Fruit fly (Drosophila melanogaster) whole organism, embryonic: ENCODE data around the gene dgt2.

Experiments
- ATbp ChIP-seq: fragments of 200-800 bp; sonication (Bioruptor generic); optimal IDR thresholded peaks from 2 replicates; lab custom pipeline; 2017; ENCODE audit warnings: missing biosample characterization, mild to moderate bottlenecking, missing genetic modification characterization, missing genetic modification reagents
- Adf1 ChIP-seq: fragments of 200-800 bp; sonication (Bioruptor generic); IDR thresholded peaks from 2 replicates; pipeline ENCODE4 v1.3.6; 2022; ENCODE audit warnings: missing biosample characterization, missing genetic modification characterization
- Awh ChIP-seq: fragments of 200-800 bp; sonication (Bioruptor generic); IDR thresholded peaks from 2 replicates; pipeline ENCODE4, ENCODE4 v1.3.6; 2022; ENCODE audit warnings: missing biosample characterization, missing genetic modification characterization
- Blimp-1 ChIP-seq: fragments of 200-800 bp; sonication (Bioruptor generic); optimal IDR thresholded peaks from 3 replicates; lab custom pipeline; 2018; ENCODE audit warnings: missing biosample characterization, missing genetic modification characterization, mild to moderate bottlenecking, moderate library complexity, missing genetic modification reagents
- BtbVII ChIP-seq: fragments of 200-800 bp; sonication (Bioruptor generic); optimal IDR thresholded peaks from 3 replicates; lab custom pipeline; 2017; ENCODE audit warnings: missing biosample characterization, mild to moderate bottlenecking, missing genetic modification characterization
- CG10543 ChIP-seq: fragments of 200-800 bp; sonication (Bioruptor generic); optimal IDR thresholded peaks from 3 replicates; lab custom pipeline; 2017; ENCODE audit warnings: missing biosample characterization, mild to moderate bottlenecking, missing genetic modification characterization, moderate library complexity
- CG10565 ChIP-seq: fragments of 200-800 bp; sonication (Bioruptor generic); optimal IDR thresholded peaks from 3 replicates; lab custom pipeline; 2016; ENCODE audit warnings: missing biosample characterization, mild to moderate bottlenecking, missing genetic modification characterization
- CG10959 ChIP-seq: fragments of 200-800 bp; sonication (Bioruptor generic); IDR thresholded peaks from 2 replicates; pipeline ENCODE4 v1.3.6; 2022; ENCODE audit warnings: missing biosample characterization, missing genetic modification characterization
- CG12104 ChIP-seq: fragments of 200-800 bp; sonication (Bioruptor generic); optimal IDR thresholded peaks from 3 replicates; lab custom pipeline; 2016; ENCODE audit warnings: missing biosample characterization, missing genetic modification characterization
- CG1529 ChIP-seq: fragments of 200-800 bp; sonication (Bioruptor generic); optimal IDR thresholded peaks from 3 replicates; lab custom pipeline; 2018; ENCODE audit warnings: missing biosample characterization, missing genetic modification characterization
- CG17912 ChIP-seq: fragments of 200-800 bp; sonication (Bioruptor generic); optimal IDR thresholded peaks from 2 replicates; lab custom pipeline; 2018; ENCODE audit warnings: missing biosample characterization, mild to moderate bottlenecking, missing genetic modification characterization
- CG2116 ChIP-seq: fragments of 200-800 bp; sonication (Bioruptor generic); optimal IDR thresholded peaks from 3 replicates; lab custom pipeline; 2018; ENCODE audit warnings: missing biosample characterization, mild to moderate bottlenecking, missing genetic modification characterization
- CG32767 ChIP-seq: fragments of 200-800 bp; sonication (Bioruptor generic); IDR thresholded peaks from 2 replicates; pipeline ENCODE4 v1.3.6; 2022; ENCODE audit warnings: missing biosample characterization, missing genetic modification characterization
- CG34376 ChIP-seq: fragments of 200-800 bp; sonication (Bioruptor generic); optimal IDR thresholded peaks from 2 replicates; lab custom pipeline; 2018; ENCODE audit warnings: missing biosample characterization, mild to moderate bottlenecking, missing genetic modification characterization
- CG4328 ChIP-seq: fragments of 200-800 bp; sonication (Bioruptor generic); optimal IDR thresholded peaks from 3 replicates; lab custom pipeline; 2017; ENCODE audit warnings: missing biosample characterization, missing genetic modification reagents, missing genetic modification characterization
- CG4424 ChIP-seq: fragments of 200-800 bp; sonication (Bioruptor generic); optimal IDR thresholded peaks from 3 replicates; lab custom pipeline; 2016; ENCODE audit warnings: missing biosample characterization, missing genetic modification characterization
- CG4730 ChIP-seq: fragments of 200-800 bp; sonication (Bioruptor generic); IDR thresholded peaks from 2 replicates; pipeline ENCODE4 v1.3.6; 2022; ENCODE audit warnings: missing biosample characterization, missing genetic modification characterization
- CG6689 ChIP-seq: fragments of 200-800 bp; sonication (Bioruptor generic); IDR thresholded peaks from 2 replicates; pipeline ENCODE4 v1.3.6; 2022; ENCODE audit warnings: missing biosample characterization, missing genetic modification characterization
- CG7839 ChIP-seq: fragments of 200-800 bp; sonication (Bioruptor generic); optimal IDR thresholded peaks from 3 replicates; lab custom pipeline; 2018; ENCODE audit warnings: missing biosample characterization, mild to moderate bottlenecking, missing genetic modification characterization, moderate library complexity
- CG7987 ChIP-seq: fragments of 200-800 bp; sonication (Bioruptor generic); optimal IDR thresholded peaks from 2 replicates; lab custom pipeline; 2018; ENCODE audit warnings: missing biosample characterization, mild to moderate bottlenecking, missing genetic modification characterization, moderate library complexity
- CG9932 ChIP-seq: fragments of 200-800 bp; sonication (Bioruptor generic); IDR thresholded peaks from 2 replicates; pipeline ENCODE4 v1.3.6; 2022; ENCODE audit warnings: missing biosample characterization, missing genetic modification characterization
- D19A ChIP-seq: fragments of 200-800 bp; optimal IDR thresholded peaks from 3 replicates; lab custom pipeline; 2019; ENCODE audit warnings: missing biosample characterization, mild to moderate bottlenecking, missing genetic modification characterization, moderate library complexity
- Deaf1 ChIP-seq: fragments of 200-800 bp; optimal IDR thresholded peaks from 3 replicates; lab custom pipeline; 2019; ENCODE audit warnings: missing biosample characterization, mild to moderate bottlenecking, missing genetic modification characterization, moderate library complexity
- ERR ChIP-seq: fragments of 200-800 bp; sonication (Bioruptor generic); optimal IDR thresholded peaks from 2 replicates; lab custom pipeline; 2016; ENCODE audit warnings: missing biosample characterization, missing genetic modification characterization
- H2.0 ChIP-seq: fragments of 200-800 bp; sonication (Bioruptor generic); IDR thresholded peaks from 2 replicates; pipeline ENCODE4 v1.3.6; 2022; ENCODE audit warnings: missing biosample characterization, missing genetic modification characterization
- Mad ChIP-seq: fragments of 200-800 bp; sonication (Bioruptor generic); optimal IDR thresholded peaks from 2 replicates; lab custom pipeline; 2016; ENCODE audit warnings: missing biosample characterization, missing genetic modification characterization
- Rfx ChIP-seq: fragments of 200-800 bp; sonication (Bioruptor generic); IDR thresholded peaks from 2 replicates; pipeline ENCODE4 v1.3.6; 2022; ENCODE audit warnings: missing biosample characterization, missing genetic modification characterization
- Sox100B ChIP-seq: fragments of 200-800 bp; sonication (Bioruptor generic); optimal IDR thresholded peaks from 3 replicates; lab custom pipeline; 2018; ENCODE audit warnings: missing biosample characterization, mild to moderate bottlenecking, missing genetic modification characterization
- Sry-β ChIP-seq: fragments of 200-800 bp; sonication (Bioruptor generic); optimal IDR thresholded peaks from 2 replicates; lab custom pipeline; 2018; ENCODE audit warnings: missing biosample characterization, mild to moderate bottlenecking, missing genetic modification characterization, moderate library complexity
- Sry-δ ChIP-seq: fragments of 200-800 bp; sonication (Bioruptor generic); optimal IDR thresholded peaks from 2 replicates; lab custom pipeline; 2016; ENCODE audit warnings: missing biosample characterization, missing genetic modification characterization
- crp ChIP-seq, 2 experiments: fragments of 200-800 bp; sonication (Bioruptor generic); optimal IDR thresholded peaks; 2 replicates in 1 of 2; 3 replicates in 1 of 2; lab custom pipeline; 2017; ENCODE audit warnings: missing biosample characterization in 2 of 2, missing genetic modification characterization in 2 of 2, mild to moderate bottlenecking in 1 of 2, moderate library complexity in 1 of 2
- dati ChIP-seq: fragments of 200-800 bp; sonication (Bioruptor generic); IDR thresholded peaks from 2 replicates; pipeline ENCODE4 v1.3.6; 2022; ENCODE audit warnings: missing biosample characterization, missing genetic modification characterization
- disco-r ChIP-seq: fragments of 200-800 bp; sonication (Bioruptor generic); optimal IDR thresholded peaks from 2 replicates; lab custom pipeline; 2016; ENCODE audit warnings: missing biosample characterization, missing genetic modification characterization
- emc ChIP-seq: fragments of 200-800 bp; sonication (Bioruptor generic); optimal IDR thresholded peaks from 2 replicates; lab custom pipeline; 2016; ENCODE audit warnings: missing biosample characterization, missing genetic modification characterization
- eyg ChIP-seq: fragments of 200-800 bp; sonication (Bioruptor generic); optimal IDR thresholded peaks from 3 replicates; lab custom pipeline; 2016; ENCODE audit warnings: missing biosample characterization, missing genetic modification characterization
- gem ChIP-seq: fragments of 200-800 bp; sonication (Bioruptor generic); optimal IDR thresholded peaks from 2 replicates; lab custom pipeline; 2019; ENCODE audit warnings: missing biosample characterization, mild to moderate bottlenecking, missing genetic modification characterization, moderate library complexity
- jumu ChIP-seq: fragments of 200-800 bp; sonication (Bioruptor generic); optimal IDR thresholded peaks from 3 replicates; lab custom pipeline; 2016; ENCODE audit warnings: missing biosample characterization, missing genetic modification characterization
- lmd ChIP-seq: fragments of 200-800 bp; sonication (Bioruptor generic); IDR thresholded peaks from 2 replicates; pipeline ENCODE4 v1.3.6; 2022; ENCODE audit warnings: missing biosample characterization, missing genetic modification characterization
- luna ChIP-seq: fragments of 200-800 bp; sonication (Bioruptor generic); optimal IDR thresholded peaks from 2 replicates; lab custom pipeline; 2016; ENCODE audit warnings: missing biosample characterization, missing genetic modification characterization
- nom ChIP-seq: fragments of 200-800 bp; sonication (Bioruptor generic); optimal IDR thresholded peaks from 2 replicates; lab custom pipeline; 2017; ENCODE audit warnings: missing biosample characterization, missing genetic modification characterization, mild to moderate bottlenecking, moderate library complexity, missing genetic modification reagents
- otp ChIP-seq: fragments of 200-800 bp; sonication (Bioruptor generic); IDR thresholded peaks from 3 replicates; pipeline ENCODE4, ENCODE4 v1.3.6; 2022; ENCODE audit warnings: missing biosample characterization, missing genetic modification characterization
- p53 ChIP-seq: fragments of 200-800 bp; sonication (Bioruptor generic); optimal IDR thresholded peaks from 2 replicates; lab custom pipeline; 2016; ENCODE audit warnings: missing biosample characterization, missing genetic modification characterization
- row ChIP-seq: fragments of 200-800 bp; sonication (Bioruptor generic); IDR thresholded peaks from 3 replicates; pipeline ENCODE4 v1.3.6; 2022; ENCODE audit warnings: missing biosample characterization, missing genetic modification characterization
- sd ChIP-seq: fragments of 200-800 bp; sonication (Bioruptor generic); optimal IDR thresholded peaks from 3 replicates; lab custom pipeline; 2018; ENCODE audit warnings: missing biosample characterization, mild to moderate bottlenecking, missing genetic modification characterization, moderate library complexity
- seq ChIP-seq: fragments of 200-800 bp; sonication (Bioruptor generic); IDR thresholded peaks from 2 replicates; pipeline ENCODE4 v1.3.6; 2022; ENCODE audit warnings: missing biosample characterization, missing genetic modification characterization
- tap ChIP-seq: fragments of 200-800 bp; optimal IDR thresholded peaks from 3 replicates; lab custom pipeline; 2019; ENCODE audit warnings: missing biosample characterization, mild to moderate bottlenecking, missing genetic modification characterization, moderate library complexity
- tio ChIP-seq: fragments of 200-800 bp; sonication (Bioruptor generic); optimal IDR thresholded peaks from 2 replicates; lab custom pipeline; 2017; ENCODE audit warnings: missing biosample characterization, missing genetic modification characterization, inconsistent platforms
- wdn ChIP-seq: fragments of 200-800 bp; sonication (Bioruptor generic); IDR thresholded peaks from 2 replicates; pipeline ENCODE4 v1.3.6; 2022; ENCODE audit warnings: missing biosample characterization, missing genetic modification characterization
- z ChIP-seq: fragments of 200-800 bp; sonication (Bioruptor generic); IDR thresholded peaks from 3 replicates; pipeline ENCODE4 v1.3.6; 2022; ENCODE audit warnings: missing biosample characterization, missing genetic modification characterization
- zfh2 ChIP-seq: fragments of 200-800 bp; sonication (Bioruptor generic); optimal IDR thresholded peaks from 2 replicates; lab custom pipeline; 2016; ENCODE audit warnings: missing biosample characterization, missing genetic modification characterization

dgt2 gene

dm6 chr2L:12024104-12024503, 34.4 kb downstream of the dgt2 start (continued):
- TF ChIP-seq CG4730 (GFP tag; lab: Robert Waterston, UW) (no peak), BtbVII (GFP tag; lab: Kevin White, UChicago) (no peak), tio (GFP tag; lab: Kevin White, UChicago) (no peak), CG2116 (GFP tag; lab: Kevin White, UChicago) (no peak), lmd (no peak), wdn (GFP tag; lab: Robert Waterston, UW) (no peak), CG4424 (GFP tag; lab: Kevin White, UChicago) (no peak), D19A (tag; lab: Kevin White, UChicago) (no peak), sd (tag; lab: Kevin White, UChicago) (peak; percentile 80), Mad (GFP tag; lab: Kevin White, UChicago) (no peak)

dm6 chr2L:12025505-12025904, 35.8 kb downstream of the dgt2 start:
- TF ChIP-seq gem (tag; lab: Kevin White, UChicago), result no peak
- TF ChIP-seq CG1529 (GFP tag; lab: Kevin White, UChicago), result no peak
- 0 out of 2 replicates have a peak, but pooled peaks have one; percentile 7 for TF ChIP-seq seq
- no peak for TF ChIP-seq otp
- TF ChIP-seq CG6689 (GFP tag; lab: Robert Waterston, UW), result no peak
- TF ChIP-seq zfh2 (GFP tag; lab: Kevin White, UChicago), result no peak
- TF ChIP-seq CG10959 (GFP tag; lab: Robert Waterston, UW), result no peak
- peak; percentile 46 for TF ChIP-seq nom
- TF ChIP-seq Sry-δ (GFP tag; lab: Kevin White, UChicago), result no peak
- no peak for TF ChIP-seq Awh (GFP tag; lab: Robert Waterston, UW)
- peak; percentile 8 for TF ChIP-seq ATbp
- TF ChIP-seq row, result peak; percentile 45; the same call in 1 of the 3 replicates
- TF ChIP-seq CG34376 (GFP tag; lab: Kevin White, UChicago), result no peak
- no peak for TF ChIP-seq emc (GFP tag; lab: Kevin White, UChicago)
- no peak for TF ChIP-seq Sry-β (GFP tag; lab: Kevin White, UChicago)
- TF ChIP-seq CG32767 (GFP tag; lab: Robert Waterston, UW), result no peak
- no peak for TF ChIP-seq H2.0 (GFP tag; lab: Robert Waterston, UW)
- no peak for TF ChIP-seq crp (GFP tag; optimal IDR thresholded peaks at IDR 0.05; lab: Kevin White, UChicago)
- no peak for TF ChIP-seq CG17912
- TF ChIP-seq CG4328 (GFP tag; lab: Kevin White, UChicago), result no peak
- TF ChIP-seq disco-r (GFP tag; lab: Kevin White, UChicago), result no peak
- TF ChIP-seq Sox100B (GFP tag; lab: Kevin White, UChicago), result no peak
- TF ChIP-seq Rfx (GFP tag; lab: Robert Waterston, UW), result peak; percentile 52; the same call in 1 of the 2 replicates
- peak; percentile 22 for TF ChIP-seq CG7987 (GFP tag; lab: Kevin White, UChicago)
- no peak for TF ChIP-seq Blimp-1 (GFP tag; lab: Kevin White, UChicago)
- peak; percentile 20 for TF ChIP-seq CG7839 (tag; lab: Kevin White, UChicago)
- no peak for TF ChIP-seq eyg
- no peak for TF ChIP-seq luna (GFP tag; lab: Kevin White, UChicago)
- TF ChIP-seq z (GFP tag; lab: Robert Waterston, UW), result no peak
- TF ChIP-seq CG12104 (GFP tag; lab: Kevin White, UChicago), result no peak
- TF ChIP-seq Adf1 (GFP tag; lab: Robert Waterston, UW), result no peak
- TF ChIP-seq CG9932 (GFP tag; lab: Robert Waterston, UW), result peak; percentile 33; the same call in 1 of the 2 replicates
- no peak for TF ChIP-seq ERR
- TF ChIP-seq dati (GFP tag; lab: Robert Waterston, UW), result no peak
- no peak for TF ChIP-seq Deaf1 (tag; lab: Kevin White, UChicago)
- no peak for TF ChIP-seq CG10565 (GFP tag; lab: Kevin White, UChicago)
- TF ChIP-seq p53 (GFP tag; lab: Kevin White, UChicago), result no peak
- TF ChIP-seq jumu, result no peak
- TF ChIP-seq CG10543 (GFP tag; lab: Kevin White, UChicago), result peak; percentile 44
- TF ChIP-seq tap (tag; lab: Kevin White, UChicago), result peak; percentile 3
